Fruit fly (Drosophila melanogaster): ENCODE results near the gene CYLD.

The CYLD gene

DNA sequence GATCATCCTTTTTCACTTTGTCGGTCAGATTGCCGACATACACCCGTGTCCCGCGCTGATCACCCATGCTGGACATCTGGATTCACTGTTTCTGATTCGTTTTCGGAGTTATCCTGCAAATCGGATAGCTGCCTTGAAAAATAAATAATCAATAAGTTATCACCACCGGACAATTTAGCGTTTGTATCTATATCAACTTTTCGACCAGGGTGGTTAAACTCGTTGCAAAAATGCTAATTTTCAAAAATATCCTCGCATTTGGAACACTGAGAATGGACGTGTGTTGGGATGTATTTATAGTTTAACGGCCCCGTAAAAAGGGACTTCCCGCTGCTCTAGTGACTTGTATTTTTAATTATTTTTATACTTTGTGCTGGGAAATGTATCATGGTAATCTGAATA, 36.3 kb downstream of the CYLD start, which contains the start of gene Rsf1 (continued):
- TF ChIP-seq eve (GFP tag; optimal IDR thresholded peaks at IDR 0.05) (no peak), CG13775 (GFP tag; optimal IDR thresholded peaks at IDR 0.05) (no peak), hkb (optimal IDR thresholded peaks at IDR 0.05) (no peak), hkb (GFP tag; IDR thresholded peaks at IDR 0.05) (no peak), CG11085 (GFP tag; IDR thresholded peaks at IDR 0.05) (no peak), CG42726 (GFP tag; IDR thresholded peaks at IDR 0.05; ENCODE audit: partially characterized antibody) (no peak), TFAM (GFP tag; optimal IDR thresholded peaks at IDR 0.05) (no peak), stc (GFP tag; IDR thresholded peaks at IDR 0.05) (no peak), dmrt99B (tag; optimal IDR thresholded peaks at IDR 0.05) (no peak), Myb (GFP tag; optimal IDR thresholded peaks at IDR 0.05) (no peak), Hr39 (optimal IDR thresholded peaks at IDR 0.05) (no peak), E2f1 (GFP tag; IDR thresholded peaks at IDR 0.05) (no peak), CG3726 (GFP tag; IDR thresholded peaks at IDR 0.05) (no peak), tup (GFP tag; optimal IDR thresholded peaks at IDR 0.05) (no peak), MTF-1 (GFP tag; optimal IDR thresholded peaks at IDR 0.05; ENCODE audit: borderline replicate concordance) (no peak), onecut (GFP tag; IDR thresholded peaks at IDR 0.05) (peak; percentile 96), CG8388 (GFP tag; optimal IDR thresholded peaks at IDR 0.05) (no peak), CG7928 (GFP tag; optimal IDR thresholded peaks at IDR 0.05) (peak; percentile 63), pnt (GFP tag; optimal IDR thresholded peaks at IDR 0.05) (no peak), ash1 (GFP tag; optimal IDR thresholded peaks at IDR 0.05) (no peak), gfzf (GFP tag; optimal IDR thresholded peaks at IDR 0.05) (no peak), ase (GFP tag; IDR thresholded peaks at IDR 0.05) (no peak), vvl (GFP tag; IDR thresholded peaks at IDR 0.05) (peak; percentile 56; the same call in 1 of the 2 replicates), Lim3 (GFP tag; IDR thresholded peaks at IDR 0.05) (no peak), kay (GFP tag; optimal IDR thresholded peaks at IDR 0.05) (no peak), CG1602 (GFP tag; optimal IDR thresholded peaks at IDR 0.05) (no peak), slbo (GFP tag; IDR thresholded peaks at IDR 0.05) (no peak), CG9437 (GFP tag; optimal IDR thresholded peaks at IDR 0.05) (no peak), Atf6 (GFP tag; IDR thresholded peaks at IDR 0.05) (no peak), CG1832 (GFP tag; optimal IDR thresholded peaks at IDR 0.05) (no peak), CG10431 (GFP tag; optimal IDR thresholded peaks at IDR 0.05) (no peak), Usf (GFP tag; optimal IDR thresholded peaks at IDR 0.05) (no peak), Elba2 (GFP tag; optimal IDR thresholded peaks at IDR 0.05) (no peak), CG34224 (GFP tag; IDR thresholded peaks at IDR 0.05; ENCODE audit: partially characterized antibody) (no peak), dpn (GFP tag; optimal IDR thresholded peaks at IDR 0.05) (no peak), Doc2 (GFP tag; IDR thresholded peaks at IDR 0.05) (no peak), yki (optimal IDR thresholded peaks at IDR 0.05) (no peak), CG30431 (GFP tag; optimal IDR thresholded peaks at IDR 0.05) (no peak), Ada2b (GFP tag; IDR thresholded peaks at IDR 0.05) (no peak), Dp (GFP tag; optimal IDR thresholded peaks at IDR 0.05) (no peak), CG17612 (GFP tag; IDR thresholded peaks at IDR 0.05) (no peak), sqz (GFP tag; optimal IDR thresholded peaks at IDR 0.05) (no peak), Hmr (GFP tag; optimal IDR thresholded peaks at IDR 0.05) (no peak), Hr51 (GFP tag; optimal IDR thresholded peaks at IDR 0.05) (no peak), CG12744 (GFP tag; optimal IDR thresholded peaks at IDR 0.05) (no peak), CG1024 (GFP tag; IDR thresholded peaks at IDR 0.05) (peak; percentile 86), h (optimal IDR thresholded peaks at IDR 0.05) (no peak), CG3995 (GFP tag; optimal IDR thresholded peaks at IDR 0.05) (no peak), ems (GFP tag; optimal IDR thresholded peaks at IDR 0.05) (no peak), Dll (GFP tag; IDR thresholded peaks at IDR 0.05; ENCODE audit: partially characterized antibody) (no peak), B-H1 (GFP tag; IDR thresholded peaks at IDR 0.05) (no peak), MESR4 (GFP tag; optimal IDR thresholded peaks at IDR 0.05) (peak; percentile 97), CG15269 (tag; optimal IDR thresholded peaks at IDR 0.05) (no peak), sens (GFP tag) (no peak)
